ENCODE assay signal across 1 fruit fly cellular context in the genomic region with DNA sequence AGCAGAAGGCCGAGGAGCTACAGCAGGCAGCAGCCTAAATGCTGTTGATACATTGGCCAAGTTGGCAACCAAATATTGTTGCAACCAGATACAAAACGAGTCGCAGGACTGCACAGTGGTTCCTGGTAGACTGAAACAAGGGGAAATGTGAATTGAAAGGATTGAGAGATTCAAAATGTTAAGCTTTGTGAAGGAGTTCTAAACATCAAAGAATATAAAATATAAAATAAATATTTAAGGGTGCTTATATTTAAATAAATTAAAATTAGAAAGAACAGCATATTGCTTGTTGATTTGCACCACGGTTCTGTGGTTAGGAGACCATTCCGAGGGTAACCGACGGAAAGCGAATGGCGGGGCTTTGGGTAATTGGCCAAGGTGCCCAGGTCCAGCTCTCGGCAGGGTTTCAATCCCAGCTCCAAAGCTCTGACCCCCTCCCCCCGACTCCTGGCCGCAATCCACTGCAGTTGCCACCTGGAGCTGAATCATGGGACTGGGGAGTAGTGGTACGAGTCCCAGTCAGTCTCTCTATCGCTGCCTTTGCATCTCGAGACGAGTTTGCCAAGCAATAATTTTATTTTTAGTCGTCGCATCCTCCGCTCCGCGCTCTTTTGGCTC.
TF ChIP-seq lines count a peak whose summit lies in the region.

No protein-coding gene starts in this region.

TF ChIP-seq in whole organism, embryonic, 481 proteins besides CTCF, POLR2A, EP300 and RAD21 (continued from another document and continues in another):
- no peak for TF ChIP-seq Ssrp (tag; optimal IDR thresholded peaks at IDR 0.05; lab: Kevin White, UChicago)
- no peak for TF ChIP-seq CG1024 (GFP tag; IDR thresholded peaks at IDR 0.05; lab: Robert Waterston, UW)
- TF ChIP-seq Side (GFP tag; optimal IDR thresholded peaks at IDR 0.05; lab: Kevin White, UChicago): no peak
- TF ChIP-seq CG2712 (tag; optimal IDR thresholded peaks at IDR 0.05; lab: Kevin White, UChicago): peak; percentile 60
- no peak for TF ChIP-seq bbx (GFP tag; IDR thresholded peaks at IDR 0.05; lab: Robert Waterston, UW; ENCODE audit: partially characterized antibody)
- peak; percentile 17 for TF ChIP-seq CG8388 (GFP tag; optimal IDR thresholded peaks at IDR 0.05; lab: Kevin White, UChicago)
- no peak for TF ChIP-seq NC2α (GFP tag; optimal IDR thresholded peaks at IDR 0.05; lab: Kevin White, UChicago)
- TF ChIP-seq fd3F (GFP tag; optimal IDR thresholded peaks at IDR 0.05; lab: Kevin White, UChicago): no peak
- TF ChIP-seq CG11093 (GFP tag; IDR thresholded peaks at IDR 0.05; lab: Robert Waterston, UW): no peak
- peak; percentile 27 for TF ChIP-seq CG10979 (tag; optimal IDR thresholded peaks at IDR 0.05; lab: Kevin White, UChicago)
- no peak for TF ChIP-seq mam (GFP tag; optimal IDR thresholded peaks at IDR 0.05; lab: Kevin White, UChicago)
- no peak for TF ChIP-seq fd102C (GFP tag; optimal IDR thresholded peaks at IDR 0.05; lab: Kevin White, UChicago)
- TF ChIP-seq Hmr (GFP tag; optimal IDR thresholded peaks at IDR 0.05; lab: Kevin White, UChicago): peak; percentile 15
- TF ChIP-seq Max (GFP tag; optimal IDR thresholded peaks at IDR 0.05; lab: Kevin White, UChicago): no peak
- TF ChIP-seq peb (GFP tag; IDR thresholded peaks at IDR 0.05; lab: Robert Waterston, UW): no peak
- no peak for TF ChIP-seq CG4617 (GFP tag; optimal IDR thresholded peaks at IDR 0.05; lab: Kevin White, UChicago; ENCODE audit: borderline replicate concordance)
- TF ChIP-seq Hey (tag; optimal IDR thresholded peaks at IDR 0.05; lab: Kevin White, UChicago): no peak
- peak; percentile 6 for TF ChIP-seq CG9727 (GFP tag; optimal IDR thresholded peaks at IDR 0.05; lab: Kevin White, UChicago)
- peak; percentile 57 for TF ChIP-seq gem (tag; optimal IDR thresholded peaks at IDR 0.05; lab: Kevin White, UChicago)
- TF ChIP-seq crc (GFP tag; optimal IDR thresholded peaks at IDR 0.05; lab: Kevin White, UChicago): no peak
- TF ChIP-seq CG30403 (GFP tag; optimal IDR thresholded peaks at IDR 0.05; lab: Kevin White, UChicago): peak; percentile 11
- no peak for TF ChIP-seq her (GFP tag; optimal IDR thresholded peaks at IDR 0.05; lab: Kevin White, UChicago)
- TF ChIP-seq Blimp-1 (GFP tag; optimal IDR thresholded peaks at IDR 0.05; lab: Kevin White, UChicago): peak; percentile 12
- no peak; the same call in 1 of the 2 replicates for TF ChIP-seq CG17328 (GFP tag; IDR thresholded peaks at IDR 0.05; lab: Robert Waterston, UW)
- TF ChIP-seq cas (GFP tag; IDR thresholded peaks at IDR 0.05; lab: Robert Waterston, UW): no peak
- TF ChIP-seq CG18011 (GFP tag; optimal IDR thresholded peaks at IDR 0.05; lab: Kevin White, UChicago): no peak
- no peak for TF ChIP-seq Asciz (GFP tag; optimal IDR thresholded peaks at IDR 0.05; lab: Kevin White, UChicago)
- no peak for TF ChIP-seq HmgD (GFP tag; optimal IDR thresholded peaks at IDR 0.05; lab: Kevin White, UChicago)
- TF ChIP-seq CG6272 (GFP tag; IDR thresholded peaks at IDR 0.05; lab: Robert Waterston, UW): no peak
- no peak for TF ChIP-seq Hand (GFP tag; optimal IDR thresholded peaks at IDR 0.05; lab: Kevin White, UChicago)
- TF ChIP-seq CG11247 (GFP tag; IDR thresholded peaks at IDR 0.05; lab: Robert Waterston, UW): no peak
- no peak for TF ChIP-seq CG13624 (GFP tag; optimal IDR thresholded peaks at IDR 0.05; lab: Kevin White, UChicago)
- no peak for TF ChIP-seq klu (GFP tag; IDR thresholded peaks at IDR 0.05; lab: Robert Waterston, UW)
- TF ChIP-seq CG3847 (GFP tag; IDR thresholded peaks at IDR 0.05; lab: Robert Waterston, UW): no peak
- TF ChIP-seq Bgb (GFP tag; IDR thresholded peaks at IDR 0.05; lab: Robert Waterston, UW; ENCODE audit: partially characterized antibody): no peak
- TF ChIP-seq Dip2 (GFP tag; IDR thresholded peaks at IDR 0.05; lab: Robert Waterston, UW): no peak
- TF ChIP-seq gsb (GFP tag; IDR thresholded peaks at IDR 0.05; lab: Robert Waterston, UW): no peak
- no peak for TF ChIP-seq CG13296 (GFP tag; optimal IDR thresholded peaks at IDR 0.05; lab: Kevin White, UChicago)
- no peak for TF ChIP-seq dysf (GFP tag; IDR thresholded peaks at IDR 0.05; lab: Robert Waterston, UW)
- TF ChIP-seq row (GFP tag; IDR thresholded peaks at IDR 0.05; lab: Robert Waterston, UW): peak; percentile 39; the same call in 2 of the 3 replicates
- TF ChIP-seq CG10209 (GFP tag; optimal IDR thresholded peaks at IDR 0.05; lab: Kevin White, UChicago): no peak
- TF ChIP-seq grau (tag; optimal IDR thresholded peaks at IDR 0.05; lab: Kevin White, UChicago): peak; percentile 26
- no peak for TF ChIP-seq CG4424 (GFP tag; optimal IDR thresholded peaks at IDR 0.05; lab: Kevin White, UChicago)
- TF ChIP-seq CG17361 (GFP tag; IDR thresholded peaks at IDR 0.05; lab: Robert Waterston, UW): 0 out of 3 replicates have a peak, but pooled peaks have one; percentile 20
- no peak for TF ChIP-seq CG30431 (GFP tag; optimal IDR thresholded peaks at IDR 0.05; lab: Kevin White, UChicago)
- 0 out of 2 replicates have a peak, but pooled peaks have one; percentile 10 for TF ChIP-seq esg (GFP tag; conservative IDR thresholded peaks at IDR 0.05; lab: Robert Waterston, UW)
- TF ChIP-seq CG14710 (tag; optimal IDR thresholded peaks at IDR 0.05; lab: Kevin White, UChicago): peak; percentile 21
- no peak for TF ChIP-seq Hr78 (GFP tag; optimal IDR thresholded peaks at IDR 0.05; lab: Kevin White, UChicago)
- no peak for TF ChIP-seq CG6765 (GFP tag; optimal IDR thresholded peaks at IDR 0.05; lab: Kevin White, UChicago)
- TF ChIP-seq Optix (GFP tag; IDR thresholded peaks at IDR 0.05; lab: Robert Waterston, UW): no peak
- peak; percentile 70 for TF ChIP-seq nom (GFP tag; optimal IDR thresholded peaks at IDR 0.05; lab: Kevin White, UChicago)
- TF ChIP-seq tll (GFP tag; optimal IDR thresholded peaks at IDR 0.05; lab: Kevin White, UChicago): no peak
- no peak for TF ChIP-seq wor (GFP tag; IDR thresholded peaks at IDR 0.05; lab: Robert Waterston, UW)
- no peak for TF ChIP-seq CG17186 (GFP tag; optimal IDR thresholded peaks at IDR 0.05; lab: Kevin White, UChicago)
- TF ChIP-seq h (optimal IDR thresholded peaks at IDR 0.05; lab: Kevin White, UChicago): no peak
- TF ChIP-seq onecut (GFP tag; IDR thresholded peaks at IDR 0.05; lab: Robert Waterston, UW): no peak
- TF ChIP-seq CG7372 (GFP tag; IDR thresholded peaks at IDR 0.05; lab: Robert Waterston, UW): no peak
- TF ChIP-seq D (optimal IDR thresholded peaks at IDR 0.05; lab: Kevin White, UChicago): no peak
- TF ChIP-seq D (GFP tag; optimal IDR thresholded peaks at IDR 0.05; lab: Kevin White, UChicago): no peak
- TF ChIP-seq HHEX (GFP tag; optimal IDR thresholded peaks at IDR 0.05; lab: Kevin White, UChicago): no peak
- no peak for TF ChIP-seq Antp (GFP tag; optimal IDR thresholded peaks at IDR 0.05; lab: Kevin White, UChicago)
- TF ChIP-seq Dbx (GFP tag; IDR thresholded peaks at IDR 0.05; lab: Robert Waterston, UW): no peak
- TF ChIP-seq Awh (GFP tag; IDR thresholded peaks at IDR 0.05; lab: Robert Waterston, UW): no peak
- no peak for TF ChIP-seq CG10366 (GFP tag; IDR thresholded peaks at IDR 0.05; lab: Robert Waterston, UW)
- TF ChIP-seq CG7839 (tag; optimal IDR thresholded peaks at IDR 0.05; lab: Kevin White, UChicago): peak; percentile 19
- TF ChIP-seq CG7556 (GFP tag; optimal IDR thresholded peaks at IDR 0.05; lab: Kevin White, UChicago): peak; percentile 24
- no peak for TF ChIP-seq BtbVII (GFP tag; optimal IDR thresholded peaks at IDR 0.05; lab: Kevin White, UChicago)
- TF ChIP-seq slbo (GFP tag; IDR thresholded peaks at IDR 0.05; lab: Robert Waterston, UW): 0 out of 2 replicates have a peak, but pooled peaks have one; percentile 18
- no peak for TF ChIP-seq CG31365 (tag; optimal IDR thresholded peaks at IDR 0.05; lab: Kevin White, UChicago)
- no peak for TF ChIP-seq Mad (GFP tag; optimal IDR thresholded peaks at IDR 0.05; lab: Kevin White, UChicago)
- TF ChIP-seq E2f2 (GFP tag; IDR thresholded peaks at IDR 0.05; lab: Robert Waterston, UW): no peak
- TF ChIP-seq Atf-2 (GFP tag; optimal IDR thresholded peaks at IDR 0.05; lab: Kevin White, UChicago): no peak
- TF ChIP-seq dmrt99B (tag; optimal IDR thresholded peaks at IDR 0.05; lab: Kevin White, UChicago): no peak
- no peak for TF ChIP-seq CG10543 (GFP tag; optimal IDR thresholded peaks at IDR 0.05; lab: Kevin White, UChicago)
- no peak for TF ChIP-seq dpn (GFP tag; optimal IDR thresholded peaks at IDR 0.05; lab: Kevin White, UChicago)
- TF ChIP-seq Atf3 (GFP tag; optimal IDR thresholded peaks at IDR 0.05; lab: Kevin White, UChicago): no peak
- TF ChIP-seq fru (optimal IDR thresholded peaks at IDR 0.05; lab: Kevin White, UChicago): no peak
- no peak for TF ChIP-seq da (GFP tag; optimal IDR thresholded peaks at IDR 0.05; lab: Kevin White, UChicago)
- TF ChIP-seq ATbp (GFP tag; optimal IDR thresholded peaks at IDR 0.05; lab: Kevin White, UChicago): no peak
- TF ChIP-seq ash1 (GFP tag; optimal IDR thresholded peaks at IDR 0.05; lab: Kevin White, UChicago): no peak
- TF ChIP-seq pita (GFP tag; optimal IDR thresholded peaks at IDR 0.05; lab: Kevin White, UChicago): no peak
- TF ChIP-seq mld (GFP tag; IDR thresholded peaks at IDR 0.05; lab: Robert Waterston, UW; ENCODE audit: partially characterized antibody): no peak
- no peak for TF ChIP-seq CG14860 (GFP tag; IDR thresholded peaks at IDR 0.05; lab: Robert Waterston, UW; ENCODE audit: partially characterized antibody)
- no peak for TF ChIP-seq CG9817 (tag; optimal IDR thresholded peaks at IDR 0.05; lab: Kevin White, UChicago)
- TF ChIP-seq CG1233 (GFP tag; optimal IDR thresholded peaks at IDR 0.05; lab: Kevin White, UChicago): no peak
- TF ChIP-seq NFAT (GFP tag; IDR thresholded peaks at IDR 0.05; lab: Robert Waterston, UW): no peak
- TF ChIP-seq dmrt11E (tag; optimal IDR thresholded peaks at IDR 0.05; lab: Kevin White, UChicago): peak; percentile 64
- TF ChIP-seq Mrtf (GFP tag; IDR thresholded peaks at IDR 0.05; lab: Robert Waterston, UW): no peak
- TF ChIP-seq CG9876 (GFP tag; optimal IDR thresholded peaks at IDR 0.05; lab: Kevin White, UChicago): no peak
- TF ChIP-seq CG2202 (tag; optimal IDR thresholded peaks at IDR 0.05; lab: Kevin White, UChicago): no peak
- TF ChIP-seq scrt (GFP tag; optimal IDR thresholded peaks at IDR 0.05; lab: Kevin White, UChicago): no peak
- TF ChIP-seq Mes4 (GFP tag; optimal IDR thresholded peaks at IDR 0.05; lab: Kevin White, UChicago): no peak
- TF ChIP-seq CG18599 (GFP tag; optimal IDR thresholded peaks at IDR 0.05; lab: Kevin White, UChicago): peak; percentile 11
- no peak for TF ChIP-seq amos (GFP tag; IDR thresholded peaks at IDR 0.05; lab: Robert Waterston, UW; ENCODE audit: partially characterized antibody)
- no peak for TF ChIP-seq oc (tag; optimal IDR thresholded peaks at IDR 0.05; lab: Kevin White, UChicago)
- no peak for TF ChIP-seq sc (optimal IDR thresholded peaks at IDR 0.05; lab: Kevin White, UChicago)
- no peak for TF ChIP-seq sc (GFP tag; optimal IDR thresholded peaks at IDR 0.05; lab: Kevin White, UChicago)
- TF ChIP-seq CG10267 (tag; optimal IDR thresholded peaks at IDR 0.05; lab: Kevin White, UChicago): peak; percentile 7
- no peak for TF ChIP-seq Hsf (GFP tag; optimal IDR thresholded peaks at IDR 0.05; lab: Kevin White, UChicago)
- no peak for TF ChIP-seq gcm (GFP tag; optimal IDR thresholded peaks at IDR 0.05; lab: Kevin White, UChicago)
- no peak for TF ChIP-seq slou (GFP tag; optimal IDR thresholded peaks at IDR 0.05; lab: Kevin White, UChicago)
- TF ChIP-seq Dad (GFP tag; optimal IDR thresholded peaks at IDR 0.05; lab: Kevin White, UChicago): no peak
- 0 out of 3 replicates have a peak, but pooled peaks have one; percentile 50 for TF ChIP-seq zfh1 (GFP tag; IDR thresholded peaks at IDR 0.05; lab: Robert Waterston, UW)
- no peak for TF ChIP-seq Dfd (GFP tag; optimal IDR thresholded peaks at IDR 0.05; lab: Kevin White, UChicago)
- TF ChIP-seq CG10654 (GFP tag; optimal IDR thresholded peaks at IDR 0.05; lab: Kevin White, UChicago): no peak
- TF ChIP-seq CG12769 (tag; optimal IDR thresholded peaks at IDR 0.05; lab: Kevin White, UChicago): no peak
- TF ChIP-seq CG1602 (GFP tag; optimal IDR thresholded peaks at IDR 0.05; lab: Kevin White, UChicago): peak; percentile 6
- TF ChIP-seq chif (GFP tag; optimal IDR thresholded peaks at IDR 0.05; lab: Kevin White, UChicago): no peak
- no peak for TF ChIP-seq CG17359 (tag; optimal IDR thresholded peaks at IDR 0.05; lab: Kevin White, UChicago)
- TF ChIP-seq exex (tag; optimal IDR thresholded peaks at IDR 0.05; lab: Kevin White, UChicago): no peak
- TF ChIP-seq gce (GFP tag; IDR thresholded peaks at IDR 0.05; lab: Robert Waterston, UW): no peak
- TF ChIP-seq sisA (GFP tag; IDR thresholded peaks at IDR 0.05; lab: Robert Waterston, UW): no peak
- no peak for TF ChIP-seq CG18619 (GFP tag; optimal IDR thresholded peaks at IDR 0.05; lab: Kevin White, UChicago)
- no peak for TF ChIP-seq Kr (GFP tag; optimal IDR thresholded peaks at IDR 0.05; lab: Kevin White, UChicago)
- TF ChIP-seq al (GFP tag; IDR thresholded peaks at IDR 0.05; lab: Robert Waterston, UW): no peak
- no peak for TF ChIP-seq hbn (GFP tag; IDR thresholded peaks at IDR 0.05; lab: Robert Waterston, UW; ENCODE audit: partially characterized antibody)
- no peak for TF ChIP-seq lab (GFP tag; optimal IDR thresholded peaks at IDR 0.05; lab: Kevin White, UChicago)
- TF ChIP-seq CG8478 (optimal IDR thresholded peaks at IDR 0.05; lab: Kevin White, UChicago): no peak
- no peak for TF ChIP-seq CG8765 (GFP tag; IDR thresholded peaks at IDR 0.05; lab: Robert Waterston, UW)
- TF ChIP-seq bsh (GFP tag; optimal IDR thresholded peaks at IDR 0.05; lab: Kevin White, UChicago): peak; percentile 45 to 94
- TF ChIP-seq knrl (GFP tag; IDR thresholded peaks at IDR 0.05; lab: Robert Waterston, UW; ENCODE audit: partially characterized antibody): no peak
- no peak for TF ChIP-seq CG16863 (GFP tag; optimal IDR thresholded peaks at IDR 0.05; lab: Kevin White, UChicago)
- no peak for TF ChIP-seq ranshi (GFP tag; IDR thresholded peaks at IDR 0.05; lab: Robert Waterston, UW)
- no peak for TF ChIP-seq salm (tag; optimal IDR thresholded peaks at IDR 0.05; lab: Kevin White, UChicago)
- TF ChIP-seq H2.0 (GFP tag; IDR thresholded peaks at IDR 0.05; lab: Robert Waterston, UW): peak; percentile 22; the same call in 1 of the 2 replicates
- peak; percentile 33; the same call in 1 of the 2 replicates for TF ChIP-seq Xrp1 (GFP tag; IDR thresholded peaks at IDR 0.05; lab: Robert Waterston, UW)
- TF ChIP-seq Nf-YA (GFP tag; IDR thresholded peaks at IDR 0.05; lab: Robert Waterston, UW): no peak
- no peak for TF ChIP-seq Dek (tag; optimal IDR thresholded peaks at IDR 0.05; lab: Kevin White, UChicago)
- TF ChIP-seq MTF-1 (GFP tag; optimal IDR thresholded peaks at IDR 0.05; lab: Kevin White, UChicago; ENCODE audit: borderline replicate concordance): no peak
- TF ChIP-seq CG6175 (GFP tag; IDR thresholded peaks at IDR 0.05; lab: Robert Waterston, UW): no peak
